Fruit fly (Drosophila melanogaster): ENCODE results near the gene CG5854.

CG5854 gene

dm6 chr3R:23931095-23931728, 2.5 kb upstream of the CG5854 start, which contains the start of the genes Rpt2 and CG13599 (continued):
- TF ChIP-seq sd (tag; optimal IDR thresholded peaks at IDR 0.05) = peak; percentile 10
- peak; percentile 67 for TF ChIP-seq Dref (GFP tag; IDR thresholded peaks at IDR 0.05)
- TF ChIP-seq CG12219 (GFP tag; optimal IDR thresholded peaks at IDR 0.05) = no peak
- peak; percentile 60 for TF ChIP-seq nmo (GFP tag; optimal IDR thresholded peaks at IDR 0.05)
- TF ChIP-seq CG14710 (tag; optimal IDR thresholded peaks at IDR 0.05) = peak; percentile 84
- TF ChIP-seq NC2β (GFP tag; optimal IDR thresholded peaks at IDR 0.05) = peak; percentile 14
- peak; percentile 17 for TF ChIP-seq dmrt11E (tag; optimal IDR thresholded peaks at IDR 0.05)
- no peak for TF ChIP-seq h (optimal IDR thresholded peaks at IDR 0.05)
- no peak for TF ChIP-seq CG14441 (GFP tag; IDR thresholded peaks at IDR 0.05)
- TF ChIP-seq sug (tag; optimal IDR thresholded peaks at IDR 0.05) = peak; percentile 19
- no peak for TF ChIP-seq Drgx (GFP tag; IDR thresholded peaks at IDR 0.05)
- TF ChIP-seq CG17361 (GFP tag; IDR thresholded peaks at IDR 0.05) = peak; percentile 41; the same call in 1 of the 3 replicates
- TF ChIP-seq CG16813 (GFP tag; IDR thresholded peaks at IDR 0.05; ENCODE audit: partially characterized antibody) = peak; percentile 59
- TF ChIP-seq ac (GFP tag; optimal IDR thresholded peaks at IDR 0.05) = no peak
- peak; percentile 42 for TF ChIP-seq CG30020 (tag; optimal IDR thresholded peaks at IDR 0.05)
- TF ChIP-seq Mes4 (GFP tag; optimal IDR thresholded peaks at IDR 0.05) = no peak
- TF ChIP-seq HmgD (GFP tag; optimal IDR thresholded peaks at IDR 0.05) = peak; percentile 22
- TF ChIP-seq E2f2 (GFP tag; IDR thresholded peaks at IDR 0.05) = peak; percentile 91
- TF ChIP-seq CG11695 (GFP tag; IDR thresholded peaks at IDR 0.05) = no peak
- TF ChIP-seq CHES-1-like (GFP tag; optimal IDR thresholded peaks at IDR 0.05) = peak; percentile 66
- TF ChIP-seq CG14860 (GFP tag; IDR thresholded peaks at IDR 0.05; ENCODE audit: partially characterized antibody) = 0 out of 3 replicates have a peak, but pooled peaks have one; percentile 20
- TF ChIP-seq Elba2 (GFP tag; optimal IDR thresholded peaks at IDR 0.05) = no peak
- TF ChIP-seq CG34422 (GFP tag; IDR thresholded peaks at IDR 0.05) = peak; percentile 56; the same call in 1 of the 3 replicates
- no peak for TF ChIP-seq CG7786 (GFP tag; optimal IDR thresholded peaks at IDR 0.05)
- TF ChIP-seq Asciz (GFP tag; optimal IDR thresholded peaks at IDR 0.05) = no peak
- no peak for TF ChIP-seq bowl (GFP tag; IDR thresholded peaks at IDR 0.05)
- no peak for TF ChIP-seq mld (GFP tag; IDR thresholded peaks at IDR 0.05; ENCODE audit: partially characterized antibody)
- TF ChIP-seq vnd (GFP tag; IDR thresholded peaks at IDR 0.05; ENCODE audit: partially characterized antibody) = 0 out of 3 replicates have a peak, but pooled peaks have one; percentile 44
- no peak for TF ChIP-seq z (GFP tag; IDR thresholded peaks at IDR 0.05)
- no peak for TF ChIP-seq CG4820 (GFP tag; optimal IDR thresholded peaks at IDR 0.05)
- no peak for TF ChIP-seq CG12236 (GFP tag; optimal IDR thresholded peaks at IDR 0.05)
- TF ChIP-seq zf30C (GFP tag; optimal IDR thresholded peaks at IDR 0.05) = no peak
- TF ChIP-seq CG11723 (GFP tag; optimal IDR thresholded peaks at IDR 0.05) = no peak
- TF ChIP-seq CG33557 (GFP tag; optimal IDR thresholded peaks at IDR 0.05) = peak; percentile 0
- TF ChIP-seq luna (GFP tag; optimal IDR thresholded peaks at IDR 0.05) = no peak
- TF ChIP-seq CG3163 (GFP tag; optimal IDR thresholded peaks at IDR 0.05) = no peak
- TF ChIP-seq CG43689 (GFP tag; IDR thresholded peaks at IDR 0.05) = no peak
- TF ChIP-seq CG15696 (tag; optimal IDR thresholded peaks at IDR 0.05) = no peak
- no peak for TF ChIP-seq Mrtf (GFP tag; IDR thresholded peaks at IDR 0.05)
- TF ChIP-seq B-H2 (GFP tag; optimal IDR thresholded peaks at IDR 0.05) = peak; percentile 57
- TF ChIP-seq Sry-β (GFP tag; optimal IDR thresholded peaks at IDR 0.05) = no peak
- no peak for TF ChIP-seq CG7987 (GFP tag; optimal IDR thresholded peaks at IDR 0.05)
- peak; percentile 52 for TF ChIP-seq gro (GFP tag; optimal IDR thresholded peaks at IDR 0.05)
- peak; percentile 43 for TF ChIP-seq gem (tag; optimal IDR thresholded peaks at IDR 0.05)
- no peak for TF ChIP-seq Awh (GFP tag; IDR thresholded peaks at IDR 0.05)
- TF ChIP-seq trem (tag; optimal IDR thresholded peaks at IDR 0.05) = peak; percentile 85
- no peak for TF ChIP-seq CG10654 (GFP tag; optimal IDR thresholded peaks at IDR 0.05)
- TF ChIP-seq lola (GFP tag; optimal IDR thresholded peaks at IDR 0.05) = peak in 1 of 3 experiments; percentile 22
- TF ChIP-seq pzg (GFP tag; optimal IDR thresholded peaks at IDR 0.05) = peak; percentile 87
- no peak for TF ChIP-seq Meics (GFP tag; optimal IDR thresholded peaks at IDR 0.05)
